Worm (Caenorhabditis elegans) whole organism, mixed stage, embryonic: Measurements from ENCODE around the gene nemp-1.

Experiments used
- hlh-1 ChIP-seq: fragments of 150-350 bp; optimal IDR thresholded peaks from 2 replicates; lab custom pipeline; 2014; ENCODE audit warnings: missing biosample characterization, missing genetic modification reagents, missing genetic modification characterization
- lin-13 ChIP-seq: fragments of 150-350 bp; optimal IDR thresholded peaks from 2 replicates; lab custom pipeline; 2014; ENCODE audit warnings: missing biosample characterization, missing genetic modification characterization
- nhr-237 ChIP-seq: fragments of 150-350 bp; optimal IDR thresholded peaks from 2 replicates; lab custom pipeline; 2014; ENCODE audit warnings: missing biosample characterization, missing genetic modification characterization
- nhr-28 ChIP-seq: fragments of 150-350 bp; optimal IDR thresholded peaks from 2 replicates; lab custom pipeline; 2014; ENCODE audit warnings: missing biosample characterization, missing genetic modification characterization
- snpc-4 ChIP-seq: fragments of 150-350 bp; optimal IDR thresholded peaks from 2 replicates; lab custom pipeline; 2014; ENCODE audit warnings: missing biosample characterization, missing genetic modification characterization
- unc-62 ChIP-seq: fragments of 150-350 bp; optimal IDR thresholded peaks from 2 replicates; lab custom pipeline; 2014; ENCODE audit warnings: missing biosample characterization, missing genetic modification reagents, missing genetic modification characterization

ce11 chrIII:429038-429437, 43.1 kb upstream of the nemp-1 start, which contains the start of gene cec-8:
- TF ChIP-seq nhr-28 (tag; lab: Kevin White, UChicago) = no peak
- TF ChIP-seq hlh-1 (tag; lab: Kevin White, UChicago) = no peak
- no peak for TF ChIP-seq nhr-237
- TF ChIP-seq lin-13 (tag; lab: Kevin White, UChicago) = no peak
- no peak for TF ChIP-seq snpc-4 (tag; lab: Kevin White, UChicago)
- TF ChIP-seq unc-62 (GFP tag; lab: Kevin White, UChicago) = no peak
